Fruit fly (Drosophila melanogaster) whole organism, embryonic: ENCODE measurements around the gene Hsp22.

Source experiments
- Ada2b ChIP-seq: fragments of 200-800 bp; sonication (Bioruptor generic); IDR thresholded peaks from 2 replicates; pipeline ENCODE4 v1.3.6; 2022; ENCODE audit warnings: missing biosample characterization, missing genetic modification characterization
- Awh ChIP-seq: fragments of 200-800 bp; sonication (Bioruptor generic); IDR thresholded peaks from 2 replicates; pipeline ENCODE4, ENCODE4 v1.3.6; 2022; ENCODE audit warnings: missing biosample characterization, missing genetic modification characterization
- B-H1 ChIP-seq: fragments of 200-800 bp; sonication (Bioruptor generic); IDR thresholded peaks from 3 replicates; pipeline ENCODE4 v1.3.6; 2022; ENCODE audit warnings: missing biosample characterization, missing genetic modification characterization
- CG1024 ChIP-seq: fragments of 200-800 bp; sonication (Bioruptor generic); IDR thresholded peaks from 2 replicates; pipeline ENCODE4 v1.3.6; 2022; ENCODE audit warnings: missing biosample characterization, missing genetic modification characterization
- CG10431 ChIP-seq: fragments of 200-800 bp; sonication (Bioruptor generic); optimal IDR thresholded peaks from 3 replicates; lab custom pipeline; 2018; ENCODE audit warnings: missing biosample characterization, mild to moderate bottlenecking, missing genetic modification characterization
- CG10462 ChIP-seq: fragments of 200-800 bp; sonication (Bioruptor generic); optimal IDR thresholded peaks from 2 replicates; lab custom pipeline; 2016; ENCODE audit warnings: missing biosample characterization, missing genetic modification characterization
- CG11093 ChIP-seq: fragments of 200-800 bp; sonication (Bioruptor generic); IDR thresholded peaks from 3 replicates; pipeline ENCODE4 v1.3.6; 2022; ENCODE audit warnings: missing biosample characterization, missing genetic modification characterization
- CG11560 ChIP-seq: fragments of 200-800 bp; sonication (Bioruptor generic); IDR thresholded peaks from 3 replicates; pipeline ENCODE4 v1.3.6; 2022; ENCODE audit warnings: missing biosample characterization, missing genetic modification characterization
- CG12104 ChIP-seq: fragments of 200-800 bp; sonication (Bioruptor generic); optimal IDR thresholded peaks from 3 replicates; lab custom pipeline; 2016; ENCODE audit warnings: missing biosample characterization, missing genetic modification characterization
- CG12942 ChIP-seq: fragments of 200-800 bp; sonication (Bioruptor generic); optimal IDR thresholded peaks from 3 replicates; lab custom pipeline; 2016; ENCODE audit warnings: missing biosample characterization, missing genetic modification characterization
- CG14014 ChIP-seq: fragments of 200-800 bp; sonication (Bioruptor generic); IDR thresholded peaks from 2 replicates; pipeline ENCODE4 v1.3.6; 2022; ENCODE audit warnings: missing biosample characterization, missing genetic modification characterization
- CG15601 ChIP-seq: fragments of 200-800 bp; sonication (Bioruptor generic); optimal IDR thresholded peaks from 3 replicates; lab custom pipeline; 2019; ENCODE audit warnings: missing biosample characterization, mild to moderate bottlenecking, missing genetic modification characterization, moderate library complexity
- CG18011 ChIP-seq: fragments of 200-800 bp; sonication (Bioruptor generic); optimal IDR thresholded peaks from 2 replicates; lab custom pipeline; 2017; ENCODE audit warnings: missing biosample characterization, missing genetic modification characterization, mild to moderate bottlenecking, moderate library complexity, missing genotype
- CG18262 ChIP-seq: fragments of 200-800 bp; optimal IDR thresholded peaks from 3 replicates; lab custom pipeline; 2019; ENCODE audit warnings: missing biosample characterization, mild to moderate bottlenecking, missing genetic modification characterization, moderate library complexity
- CG30403 ChIP-seq: fragments of 200-800 bp; sonication (Bioruptor generic); optimal IDR thresholded peaks from 3 replicates; lab custom pipeline; 2016; ENCODE audit warnings: missing biosample characterization, missing genetic modification characterization
- CG43689 ChIP-seq: fragments of 200-800 bp; sonication (Bioruptor generic); IDR thresholded peaks from 2 replicates; pipeline ENCODE4 v1.3.6; 2022; ENCODE audit warnings: missing biosample characterization, missing genetic modification characterization
- CG4617 ChIP-seq: fragments of 200-800 bp; sonication (Bioruptor generic); optimal IDR thresholded peaks from 3 replicates; lab custom pipeline; 2016; ENCODE audit warnings: missing biosample characterization, missing genetic modification characterization, borderline replicate concordance
- CG4730 ChIP-seq: fragments of 200-800 bp; sonication (Bioruptor generic); IDR thresholded peaks from 2 replicates; pipeline ENCODE4 v1.3.6; 2022; ENCODE audit warnings: missing biosample characterization, missing genetic modification characterization
- CG6272 ChIP-seq: fragments of 200-800 bp; sonication (Bioruptor generic); IDR thresholded peaks from 2 replicates; pipeline ENCODE4 v1.3.6; 2022; ENCODE audit warnings: missing biosample characterization, missing genetic modification characterization
- CG7271 ChIP-seq: fragments of 200-800 bp; sonication (Bioruptor generic); optimal IDR thresholded peaks from 2 replicates; lab custom pipeline; 2018; ENCODE audit warnings: missing biosample characterization, mild to moderate bottlenecking, missing genetic modification characterization, moderate library complexity
- CG7839 ChIP-seq: fragments of 200-800 bp; sonication (Bioruptor generic); optimal IDR thresholded peaks from 3 replicates; lab custom pipeline; 2018; ENCODE audit warnings: missing biosample characterization, mild to moderate bottlenecking, missing genetic modification characterization, moderate library complexity
- CG8388 ChIP-seq: fragments of 200-800 bp; sonication (Bioruptor generic); optimal IDR thresholded peaks from 2 replicates; lab custom pipeline; 2019; ENCODE audit warnings: missing biosample characterization, mild to moderate bottlenecking, missing genetic modification characterization, moderate library complexity
- CG8765 ChIP-seq: fragments of 200-800 bp; sonication (Bioruptor generic); IDR thresholded peaks from 2 replicates; pipeline ENCODE4 v1.3.6; 2022; ENCODE audit warnings: missing biosample characterization, missing genetic modification characterization
- Camta ChIP-seq: fragments of 200-800 bp; sonication (Bioruptor generic); optimal IDR thresholded peaks from 2 replicates; lab custom pipeline; 2016; ENCODE audit warnings: missing biosample characterization, missing genetic modification characterization
- D19B ChIP-seq: fragments of 200-800 bp; sonication (Bioruptor generic); optimal IDR thresholded peaks from 2 replicates; lab custom pipeline; 2017; ENCODE audit warnings: missing biosample characterization, mild to moderate bottlenecking, missing genetic modification characterization
- Dfd ChIP-seq, 2 experiments: fragments of >200 bp; optimal IDR thresholded peaks; 2 replicates each; lab custom pipeline; 2017; ENCODE audit warnings: missing biosample characterization in 2 of 2, missing genetic modification characterization in 2 of 2
- E2f1 ChIP-seq: fragments of 200-800 bp; sonication (Bioruptor generic); IDR thresholded peaks from 2 replicates; pipeline ENCODE4 v1.3.6; 2022; ENCODE audit warnings: missing biosample characterization, missing genetic modification characterization
- Gug ChIP-seq: fragments of 200-800 bp; sonication (Bioruptor generic); IDR thresholded peaks from 4 replicates; pipeline ENCODE4 v1.3.6; 2022; ENCODE audit warnings: missing biosample characterization, missing genetic modification characterization
- Kr ChIP-seq: fragments of 200-800 bp; sonication (Bioruptor generic); optimal IDR thresholded peaks from 2 replicates; lab custom pipeline; 2017; ENCODE audit warnings: missing biosample characterization, mild to moderate bottlenecking, missing genetic modification characterization
- Nf-YB ChIP-seq: fragments of 200-800 bp; sonication (Bioruptor generic); optimal IDR thresholded peaks from 3 replicates; lab custom pipeline; 2019; ENCODE audit warnings: missing biosample characterization, mild to moderate bottlenecking, missing genetic modification characterization, moderate library complexity
- Vsx1 ChIP-seq: fragments of 200-800 bp; sonication (Bioruptor generic); optimal IDR thresholded peaks from 2 replicates; lab custom pipeline; 2017; ENCODE audit warnings: missing biosample characterization, mild to moderate bottlenecking, missing genetic modification characterization, missing genetic modification reagents
- ash1 ChIP-seq: fragments of 200-800 bp; sonication (Bioruptor generic); optimal IDR thresholded peaks from 2 replicates; lab custom pipeline; 2018; ENCODE audit warnings: missing biosample characterization, mild to moderate bottlenecking, missing genetic modification characterization
- bcd ChIP-seq: fragments of 200-800 bp; sonication (Bioruptor generic); optimal IDR thresholded peaks from 2 replicates; lab custom pipeline; 2017; ENCODE audit warnings: missing biosample characterization, mild to moderate bottlenecking, missing genetic modification characterization
- cg ChIP-seq: fragments of 200-800 bp; sonication (Bioruptor generic); optimal IDR thresholded peaks from 3 replicates; lab custom pipeline; 2019; ENCODE audit warnings: missing biosample characterization, mild to moderate bottlenecking, missing genetic modification characterization, moderate library complexity
- crol ChIP-seq: fragments of 200-800 bp; sonication (Bioruptor generic); IDR thresholded peaks from 2 replicates; pipeline ENCODE4 v1.3.6; 2022; ENCODE audit warnings: missing biosample characterization, missing genetic modification characterization
- cwo ChIP-seq: fragments of 200-800 bp; sonication (Bioruptor generic); optimal IDR thresholded peaks from 3 replicates; lab custom pipeline; 2017; ENCODE audit warnings: missing biosample characterization, missing genetic modification characterization, mild to moderate bottlenecking, moderate library complexity, missing genetic modification reagents
- dm ChIP-seq: fragments of 200-800 bp; sonication (Bioruptor generic); optimal IDR thresholded peaks from 3 replicates; lab custom pipeline; 2016; ENCODE audit warnings: missing biosample characterization, missing genetic modification characterization
- fd102C ChIP-seq: fragments of 200-800 bp; sonication (Bioruptor generic); optimal IDR thresholded peaks from 2 replicates; lab custom pipeline; 2018; ENCODE audit warnings: missing biosample characterization, mild to moderate bottlenecking, missing genetic modification characterization, moderate library complexity
- fd64A ChIP-seq: fragments of 200-800 bp; sonication (Bioruptor generic); optimal IDR thresholded peaks from 3 replicates; lab custom pipeline; 2018; ENCODE audit warnings: missing biosample characterization, mild to moderate bottlenecking, missing genetic modification characterization
- jing ChIP-seq: fragments of 200-800 bp; sonication (Bioruptor generic); optimal IDR thresholded peaks from 2 replicates; lab custom pipeline; 2018; ENCODE audit warnings: missing biosample characterization, mild to moderate bottlenecking, missing genetic modification characterization
- odd ChIP-seq: fragments of 200-800 bp; sonication (Bioruptor generic); optimal IDR thresholded peaks from 2 replicates; lab custom pipeline; 2017; ENCODE audit warnings: missing biosample characterization, mild to moderate bottlenecking, missing genetic modification characterization
- otp ChIP-seq: fragments of 200-800 bp; sonication (Bioruptor generic); IDR thresholded peaks from 3 replicates; pipeline ENCODE4, ENCODE4 v1.3.6; 2022; ENCODE audit warnings: missing biosample characterization, missing genetic modification characterization
- pb ChIP-seq: fragments of 200-800 bp; sonication (Bioruptor generic); optimal IDR thresholded peaks from 3 replicates; lab custom pipeline; 2016; ENCODE audit warnings: missing biosample characterization, missing genetic modification characterization
- psq ChIP-seq: fragments of 200-800 bp; sonication (Bioruptor generic); optimal IDR thresholded peaks from 2 replicates; lab custom pipeline; 2017; ENCODE audit warnings: missing biosample characterization, missing genetic modification characterization
- shn ChIP-seq: fragments of 200-800 bp; sonication (Bioruptor generic); optimal IDR thresholded peaks from 3 replicates; lab custom pipeline; 2016; ENCODE audit warnings: missing biosample characterization, missing genetic modification characterization
- sqz ChIP-seq: fragments of 200-800 bp; sonication (Bioruptor generic); optimal IDR thresholded peaks from 3 replicates; lab custom pipeline; 2018; ENCODE audit warnings: missing biosample characterization, mild to moderate bottlenecking, missing genetic modification characterization
- tx ChIP-seq: fragments of 200-800 bp; sonication (Bioruptor generic); optimal IDR thresholded peaks from 2 replicates; lab custom pipeline; 2016; ENCODE audit warnings: missing biosample characterization, missing genetic modification characterization
- unc-4 ChIP-seq: fragments of 200-800 bp; sonication (Bioruptor generic); IDR thresholded peaks from 2 replicates; pipeline ENCODE4 v1.3.6; 2022; ENCODE audit warnings: missing biosample characterization, missing genetic modification characterization; ENCODE audit not compliant: partially characterized antibody
- vnd ChIP-seq: fragments of 200-800 bp; sonication (Bioruptor generic); IDR thresholded peaks from 3 replicates; pipeline ENCODE4 v1.3.6; 2022; ENCODE audit warnings: missing biosample characterization, missing genetic modification characterization; ENCODE audit not compliant: partially characterized antibody
- vvl ChIP-seq: fragments of 200-800 bp; sonication (Bioruptor generic); IDR thresholded peaks from 2 replicates; pipeline ENCODE4 v1.3.6; 2022; ENCODE audit warnings: missing biosample characterization, missing genetic modification characterization

The Hsp22 gene

dm6 chr3L:9420054-9420818 lies 47.5 kb downstream of the Hsp22 start (continued):
- TF ChIP-seq Kr: no peak
- no peak for TF ChIP-seq sqz (GFP tag; lab: Kevin White, UChicago)
- no peak for TF ChIP-seq dm
- TF ChIP-seq pb (GFP tag; lab: Kevin White, UChicago): no peak
- peak; percentile 26; the same call in 1 of the 2 replicates for TF ChIP-seq CG1024
- TF ChIP-seq CG6272 (GFP tag; lab: Robert Waterston, UW): no peak
- no peak for TF ChIP-seq cg (GFP tag; lab: Kevin White, UChicago)
- TF ChIP-seq CG7839: peak; percentile 58
- no peak for TF ChIP-seq Gug (GFP tag; lab: Robert Waterston, UW)
- TF ChIP-seq CG14014 (GFP tag; lab: Robert Waterston, UW): peak; percentile 53; the same call in 1 of the 2 replicates
- no peak for TF ChIP-seq CG7271 (tag; lab: Kevin White, UChicago)
- no peak for TF ChIP-seq unc-4 (GFP tag; lab: Robert Waterston, UW)
- no peak for TF ChIP-seq ash1 (GFP tag; lab: Kevin White, UChicago)
- TF ChIP-seq CG11093: no peak
- TF ChIP-seq Camta (GFP tag; lab: Kevin White, UChicago): peak; percentile 20
- no peak for TF ChIP-seq Vsx1 (GFP tag; lab: Kevin White, UChicago)
- TF ChIP-seq Nf-YB (GFP tag; lab: Kevin White, UChicago): no peak
- peak; percentile 53; the same call in 1 of the 2 replicates for TF ChIP-seq CG43689 (GFP tag; lab: Robert Waterston, UW)
- no peak for TF ChIP-seq CG12104 (GFP tag; lab: Kevin White, UChicago)
- no peak for TF ChIP-seq otp (GFP tag; lab: Robert Waterston, UW)
- peak; percentile 4 for TF ChIP-seq tx (GFP tag; lab: Kevin White, UChicago)
- peak; percentile 56 for TF ChIP-seq CG18262 (tag; lab: Kevin White, UChicago)
- no peak for TF ChIP-seq CG10462
- TF ChIP-seq E2f1 (GFP tag; lab: Robert Waterston, UW): no peak
- no peak for TF ChIP-seq Dfd (GFP tag; optimal IDR thresholded peaks at IDR 0.05; lab: Kevin White, UChicago)
- TF ChIP-seq fd102C: no peak
- TF ChIP-seq CG4730: no peak
- no peak for TF ChIP-seq CG10431
- TF ChIP-seq CG8388 (GFP tag; lab: Kevin White, UChicago): peak; percentile 56
- TF ChIP-seq CG12942: peak; percentile 4
- no peak for TF ChIP-seq CG8765
- peak; percentile 18 for TF ChIP-seq jing (GFP tag; lab: Kevin White, UChicago)
- TF ChIP-seq crol (GFP tag; lab: Robert Waterston, UW): no peak
- TF ChIP-seq CG4617 (GFP tag; lab: Kevin White, UChicago): no peak
- peak; percentile 65 for TF ChIP-seq vvl (GFP tag; lab: Robert Waterston, UW)
- TF ChIP-seq bcd (GFP tag; lab: Kevin White, UChicago): peak; percentile 35
- no peak for TF ChIP-seq cwo
- TF ChIP-seq Ada2b (GFP tag; lab: Robert Waterston, UW): peak; percentile 55
- peak; percentile 68 for TF ChIP-seq Awh (GFP tag; lab: Robert Waterston, UW)
- no peak for TF ChIP-seq B-H1 (GFP tag; lab: Robert Waterston, UW)
- TF ChIP-seq CG30403 (GFP tag; lab: Kevin White, UChicago): peak; percentile 38
- TF ChIP-seq psq (GFP tag; lab: Kevin White, UChicago): no peak
- peak; percentile 44 for TF ChIP-seq odd (GFP tag; lab: Kevin White, UChicago)
- no peak for TF ChIP-seq fd64A (GFP tag; lab: Kevin White, UChicago)
- no peak for TF ChIP-seq CG11560 (tag; lab: Robert Waterston, UW)
- no peak for TF ChIP-seq D19B (GFP tag; lab: Kevin White, UChicago)
- no peak for TF ChIP-seq CG15601 (tag; lab: Kevin White, UChicago)
- no peak for TF ChIP-seq shn (GFP tag; lab: Kevin White, UChicago)
- TF ChIP-seq CG18011: no peak
- TF ChIP-seq vnd (GFP tag; lab: Robert Waterston, UW): no peak
